Fruit fly (Drosophila melanogaster) ovary, adult (tissue): ENCODE data around the gene CG14411.

ENCODE experiments used
- CG17801 ChIP-seq: fragments of 200-800 bp; optimal IDR thresholded peaks from 2 replicates; lab custom pipeline; 2019; ENCODE audit warnings: missing biosample characterization, mild to moderate bottlenecking, missing genetic modification characterization, moderate library complexity; ENCODE audit not compliant: partially characterized antibody

CG14411 gene

DNA sequence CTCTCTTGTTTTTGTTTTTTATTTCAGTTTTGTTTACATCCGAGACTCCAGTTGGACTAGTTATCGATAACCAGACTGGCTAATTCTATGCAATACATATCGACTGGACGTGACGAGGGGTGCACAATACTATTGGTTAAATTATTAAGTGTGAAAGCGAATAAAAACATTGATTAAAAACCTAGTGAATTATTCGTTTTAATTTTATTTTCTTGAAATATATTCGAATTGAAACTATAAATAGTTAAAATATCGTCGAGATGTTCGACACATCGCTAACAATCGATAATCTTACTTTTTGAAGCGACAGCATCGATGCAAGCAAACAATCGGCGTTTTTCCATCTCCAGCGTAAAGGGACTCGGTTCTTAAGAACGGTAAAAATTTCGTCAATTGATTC, 6.6 kb downstream of the CG14411 start, which contains the start of the genes CG32590 and Flo2:
CG32590 (minus strand) TSS at position 60 of the 400 bp plus-strand sequence.
Flo2 (plus strand) TSS at position 330 of the 400 bp plus-strand sequence.
- peak; percentile 82 for TF ChIP-seq CG17801 (GFP tag; lab: Kevin White, UChicago)

DNA sequence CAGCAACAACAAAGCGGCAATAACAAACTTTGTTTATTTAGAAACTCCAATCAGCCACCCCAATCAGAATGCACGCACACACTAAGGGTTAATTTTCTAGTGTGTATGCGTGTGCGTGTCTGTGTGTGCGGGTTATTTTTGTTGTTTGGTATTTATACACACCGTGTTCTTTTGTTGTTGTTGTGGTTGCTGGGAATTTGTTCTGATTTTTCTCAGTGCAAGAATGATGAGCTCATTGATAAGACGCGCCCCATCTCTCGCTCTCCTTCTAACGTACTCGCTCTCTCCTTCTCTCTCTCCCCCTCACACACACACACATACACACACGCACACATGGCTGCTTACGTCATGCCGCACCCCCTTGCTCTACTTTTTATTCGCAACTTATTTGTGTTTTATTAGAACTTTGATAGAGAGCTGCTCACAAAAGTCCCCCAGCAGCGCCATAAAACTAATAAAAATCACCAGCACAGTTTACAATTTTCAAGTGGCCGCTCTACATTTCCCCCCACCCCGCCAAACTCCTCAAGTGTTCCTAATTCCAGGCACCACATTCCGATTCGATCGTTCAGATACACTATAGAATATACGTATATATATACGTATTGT, 7.4 kb downstream of the CG14411 start:
- TF ChIP-seq CG17801 (GFP tag; lab: Kevin White, UChicago), result no peak

DNA sequence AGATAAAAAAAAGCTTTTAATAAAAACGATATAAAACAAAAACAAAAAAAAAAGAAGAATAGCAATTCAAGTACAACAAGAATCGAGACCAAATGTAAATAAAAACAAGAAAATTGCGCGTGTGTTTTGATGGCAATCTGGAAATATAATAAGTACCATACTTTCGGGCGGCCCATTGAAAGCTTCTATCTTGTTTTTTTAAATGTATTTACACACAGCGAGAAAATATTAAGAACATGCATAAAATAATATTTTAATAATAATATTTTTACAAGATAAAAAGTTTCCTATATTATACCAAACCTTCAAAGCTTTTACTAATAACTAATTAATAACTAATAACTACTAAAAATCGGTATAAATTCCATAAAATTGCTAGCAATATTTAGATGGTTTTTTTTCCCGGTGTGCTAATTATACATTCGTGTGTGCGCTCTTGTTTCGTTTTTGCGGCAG, 8.0 kb downstream of the CG14411 start:
- TF ChIP-seq CG17801 (GFP tag; lab: Kevin White, UChicago), result peak; percentile 87

DNA sequence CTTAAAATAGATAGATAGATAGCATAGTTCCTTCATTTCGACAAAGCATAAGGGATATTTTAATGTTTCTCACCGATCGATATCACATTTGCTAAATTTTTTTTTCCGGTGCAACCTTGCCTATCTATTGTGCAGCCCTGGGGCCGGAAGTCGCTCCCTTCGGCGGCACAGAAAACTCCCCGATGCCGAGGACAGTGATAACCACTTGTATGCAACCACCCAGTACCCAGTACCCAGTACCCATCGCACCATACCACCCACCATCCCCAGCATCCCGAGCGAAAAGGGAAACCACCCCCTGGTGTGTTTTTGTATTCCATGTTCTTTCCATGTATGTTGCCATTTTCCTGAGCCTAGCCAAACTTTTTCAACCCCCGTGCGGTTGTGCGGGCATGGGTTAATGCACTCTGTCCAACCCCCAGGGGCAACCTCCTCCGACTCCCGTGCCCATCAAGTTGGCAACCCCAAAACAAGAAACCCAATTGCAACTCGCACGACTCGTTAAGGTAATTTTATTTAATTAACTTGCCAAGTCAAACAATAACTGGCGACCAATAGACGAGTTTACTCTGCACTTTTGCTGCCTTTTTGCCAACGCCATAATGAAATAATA, 9.6 kb downstream of the CG14411 start:
- TF ChIP-seq CG17801 (GFP tag; lab: Kevin White, UChicago), result no peak

DNA sequence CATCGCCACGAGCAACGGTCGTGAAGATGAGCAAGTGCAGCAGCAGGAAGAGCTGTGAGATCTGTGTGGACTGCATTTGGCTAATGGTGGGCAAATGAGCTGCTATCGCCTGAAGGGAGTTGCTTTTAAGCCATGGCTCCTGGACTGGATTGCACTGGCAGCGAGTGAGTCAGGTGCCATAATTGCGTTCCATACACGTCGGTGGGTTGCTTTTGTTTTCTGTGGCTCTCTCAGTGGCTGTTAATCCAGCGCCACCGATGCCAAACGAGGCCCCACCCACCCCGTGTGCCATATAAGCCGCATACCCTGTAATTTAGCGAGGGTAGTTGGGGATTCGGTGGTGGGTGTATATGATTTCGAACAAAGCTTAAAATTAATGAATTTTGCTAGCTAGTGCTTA, 12.2 kb downstream of the CG14411 start, which contains the start of gene CG12539:
CG12539 (minus strand) TSS at position 101 of the 400 bp plus-strand sequence.
- TF ChIP-seq CG17801 (GFP tag; lab: Kevin White, UChicago), result no peak

DNA sequence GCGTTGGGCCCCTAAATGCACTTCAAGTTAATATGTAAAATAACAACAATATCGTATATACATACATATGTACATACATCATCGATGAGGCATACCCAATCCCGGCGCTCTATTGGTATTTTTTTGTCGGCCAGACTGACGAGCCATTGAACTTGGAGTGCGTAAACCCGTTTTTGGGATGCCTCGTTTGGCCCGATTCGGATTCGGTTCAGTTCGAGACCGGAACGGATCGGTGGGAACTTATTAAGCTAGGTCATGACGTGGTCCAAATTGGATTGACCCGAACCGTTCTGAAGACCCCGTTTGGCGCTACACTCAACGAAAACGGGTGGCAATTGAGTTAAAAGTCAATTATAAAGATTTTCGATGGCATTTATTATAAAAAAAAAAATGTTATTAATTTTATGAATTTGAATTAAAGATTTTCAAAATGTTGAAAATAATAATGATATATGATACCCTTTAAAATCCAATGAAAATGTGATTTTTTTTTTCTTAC, 13.7 kb downstream of the CG14411 start:
- no peak for TF ChIP-seq CG17801 (GFP tag; lab: Kevin White, UChicago)

DNA sequence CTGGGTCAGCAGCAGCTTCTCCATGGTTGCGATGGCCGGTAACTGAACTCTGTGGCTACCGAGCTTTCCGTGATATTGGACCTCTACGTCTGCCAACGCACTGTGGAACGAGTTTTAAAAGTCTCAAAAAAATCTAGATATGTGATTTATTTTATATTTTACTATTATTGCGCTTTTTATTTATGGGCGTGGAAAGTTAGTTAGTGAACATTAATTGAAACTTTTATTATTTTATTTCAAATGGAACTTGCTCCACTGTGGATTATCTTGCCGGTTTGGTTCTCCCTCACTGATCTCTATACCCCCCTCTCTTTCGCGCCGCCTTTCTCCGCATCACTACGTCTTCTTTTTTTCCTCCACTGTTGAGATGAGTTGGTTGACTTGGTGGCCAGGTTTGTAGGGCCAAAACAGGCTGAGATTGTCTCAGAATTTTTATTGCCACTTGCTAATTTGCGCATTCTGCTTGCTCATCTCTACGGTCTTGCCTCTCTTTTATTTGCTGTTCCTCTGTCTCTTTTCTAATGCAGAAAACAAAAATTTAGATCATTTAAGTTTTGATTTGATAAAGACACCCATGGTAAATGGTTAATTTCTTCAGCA, 16.4 kb downstream of the CG14411 start, which contains the start of gene CG9522:
CG9522 (minus strand) TSS at position 54 of the 600 bp plus-strand sequence.
- TF ChIP-seq CG17801 (GFP tag; lab: Kevin White, UChicago), result no peak

DNA sequence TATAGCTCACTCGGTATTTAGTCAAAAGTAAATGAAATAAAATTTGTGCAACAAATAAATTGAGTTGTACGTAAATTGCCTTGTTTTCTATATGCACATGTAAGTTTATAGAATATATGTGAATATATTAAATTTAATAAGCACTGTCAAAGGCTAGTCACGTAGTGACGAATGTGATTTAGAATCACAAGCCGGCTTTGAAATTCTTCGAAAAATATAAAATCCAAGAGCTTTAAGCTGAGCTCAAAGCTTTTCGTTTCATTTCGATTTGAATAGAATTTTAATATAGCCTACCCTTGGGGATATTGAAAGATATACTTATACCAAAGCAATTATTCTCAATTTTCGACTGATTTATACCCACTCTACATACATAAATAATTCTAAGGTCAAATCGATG, 17.6 kb downstream of the CG14411 start:
- no peak for TF ChIP-seq CG17801 (GFP tag; lab: Kevin White, UChicago)

DNA sequence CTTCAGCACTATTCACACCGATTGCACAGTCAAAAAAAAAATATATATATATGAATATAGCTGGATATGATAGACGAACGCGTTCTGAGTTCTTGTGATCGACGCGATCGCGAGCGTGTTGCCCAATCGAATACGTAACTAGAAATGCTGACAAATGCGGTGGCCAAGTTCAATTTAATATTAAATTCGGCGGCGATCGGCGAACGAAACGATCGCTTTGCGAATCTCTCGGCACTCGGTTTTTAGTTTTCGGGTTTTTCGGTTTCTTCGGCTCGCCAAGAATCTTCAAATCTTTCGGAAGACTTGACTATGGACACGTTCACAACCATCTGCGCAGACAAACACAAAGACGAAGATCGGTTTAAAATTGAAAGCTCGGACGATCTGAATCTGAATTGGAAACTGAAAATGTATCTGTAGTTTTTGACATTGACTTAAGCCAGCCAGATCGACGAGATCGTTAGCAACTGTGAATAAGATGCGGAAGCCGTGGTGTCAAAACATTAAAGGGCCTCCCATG, 20.8 kb downstream of the CG14411 start, which contains the start of gene CG9521:
CG9521 (minus strand) TSS at position 117 of the 520 bp plus-strand sequence.
- no peak for TF ChIP-seq CG17801 (GFP tag; lab: Kevin White, UChicago)

DNA sequence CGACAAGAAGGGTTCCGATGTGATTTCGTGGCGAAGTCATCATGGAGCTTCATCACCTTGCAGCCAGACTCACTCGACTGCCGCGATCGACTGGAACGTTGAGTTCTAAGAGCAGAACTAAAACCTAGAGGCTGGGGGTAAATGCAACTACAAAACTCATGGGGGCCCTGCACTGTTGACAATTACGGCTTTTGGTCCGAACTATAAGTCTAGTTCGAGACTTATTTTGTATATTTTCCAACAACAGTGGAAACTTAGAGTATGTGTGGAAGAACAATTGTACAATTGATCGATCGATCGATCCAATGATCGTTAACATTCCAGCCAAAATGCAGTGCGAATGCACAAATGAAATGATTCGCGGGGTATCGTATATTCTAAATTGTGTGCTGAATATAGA, 23.8 kb downstream of the CG14411 start, which contains the start of gene CG9519:
CG9519 (minus strand) TSS at position 101 of the 400 bp plus-strand sequence.
- no peak for TF ChIP-seq CG17801 (GFP tag; lab: Kevin White, UChicago)

DNA sequence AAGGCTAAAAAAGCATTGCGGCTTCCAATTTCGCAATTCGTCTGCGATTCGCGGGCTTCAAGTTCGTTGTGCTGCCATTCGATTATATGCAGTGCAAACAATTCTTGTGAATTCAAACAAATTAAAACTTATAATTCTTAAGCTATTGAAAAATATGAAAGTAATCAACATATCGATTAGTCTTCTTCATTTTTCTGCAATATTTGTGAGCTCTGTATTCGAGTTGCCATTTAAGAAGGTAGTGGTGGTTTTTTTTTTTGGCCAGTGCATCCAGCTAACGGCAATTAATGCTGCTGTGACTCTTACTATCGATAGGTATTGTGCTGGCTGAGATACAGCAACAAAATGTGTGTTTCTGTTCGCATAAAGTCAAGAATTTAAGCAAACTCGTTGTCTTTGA, 25.4 kb downstream of the CG14411 start:
- no peak for TF ChIP-seq CG17801 (GFP tag; lab: Kevin White, UChicago)

DNA sequence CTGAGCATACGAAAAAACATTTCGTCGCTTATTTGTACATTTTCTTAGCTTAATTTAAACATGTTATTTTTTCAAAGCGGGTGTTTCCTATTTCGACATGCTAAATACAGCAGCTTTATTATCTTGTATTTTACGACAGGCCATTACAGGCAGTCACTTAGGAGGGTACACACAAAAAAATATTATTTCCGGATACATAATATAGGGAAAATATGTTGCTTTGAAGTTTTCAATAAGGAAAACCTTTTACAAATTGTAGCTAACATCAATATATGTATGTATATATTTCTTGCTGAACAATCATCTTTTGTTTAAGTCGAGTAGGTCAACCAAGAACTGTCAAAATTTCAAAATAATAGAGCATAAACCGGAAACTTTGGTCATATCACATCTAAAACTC, 26.5 kb downstream of the CG14411 start, which contains the start of gene CG46399:
CG46399 (plus strand) TSS at position 301 of the 400 bp plus-strand sequence.
- TF ChIP-seq CG17801 (GFP tag; lab: Kevin White, UChicago), result no peak

DNA sequence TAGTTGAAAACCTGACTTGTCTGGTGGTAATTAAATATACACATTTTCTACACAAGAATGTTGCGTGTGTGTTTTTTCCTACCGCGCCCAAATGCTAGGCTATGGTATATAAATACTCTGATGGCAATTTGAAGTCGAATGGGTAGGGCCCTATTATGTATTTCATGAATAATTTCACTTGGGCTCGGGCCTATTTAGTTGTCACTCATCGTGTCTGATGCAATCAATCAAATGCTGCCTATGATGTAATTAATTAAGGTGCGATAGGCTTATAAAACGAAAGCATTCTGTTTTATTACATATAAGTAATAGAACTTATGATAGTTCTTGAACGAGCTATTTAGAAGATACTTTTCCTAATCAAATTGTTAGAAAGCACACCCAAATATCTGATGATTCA, 30.0 kb downstream of the CG14411 start:
- no peak for TF ChIP-seq CG17801 (GFP tag; lab: Kevin White, UChicago)

DNA sequence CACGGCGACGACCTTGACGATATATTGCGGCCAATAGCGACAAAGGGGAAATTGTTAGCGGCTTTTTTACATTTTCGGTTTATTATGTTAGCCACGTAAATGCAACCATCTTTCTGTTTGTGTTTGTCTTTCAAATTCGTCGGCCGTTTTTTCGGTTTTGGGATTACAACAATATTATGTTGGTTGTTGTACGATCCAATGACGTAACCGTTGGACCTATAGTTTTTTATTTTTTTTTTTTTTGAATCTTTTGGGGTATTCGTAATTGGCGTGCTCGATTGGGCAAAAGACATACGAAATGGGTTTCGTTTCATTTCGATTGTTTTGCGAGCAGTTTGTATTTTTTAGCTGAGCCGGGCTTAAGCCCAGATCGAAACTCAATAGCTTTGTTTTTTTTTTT, 34.5 kb downstream of the CG14411 start:
- TF ChIP-seq CG17801 (GFP tag; lab: Kevin White, UChicago), result no peak

DNA sequence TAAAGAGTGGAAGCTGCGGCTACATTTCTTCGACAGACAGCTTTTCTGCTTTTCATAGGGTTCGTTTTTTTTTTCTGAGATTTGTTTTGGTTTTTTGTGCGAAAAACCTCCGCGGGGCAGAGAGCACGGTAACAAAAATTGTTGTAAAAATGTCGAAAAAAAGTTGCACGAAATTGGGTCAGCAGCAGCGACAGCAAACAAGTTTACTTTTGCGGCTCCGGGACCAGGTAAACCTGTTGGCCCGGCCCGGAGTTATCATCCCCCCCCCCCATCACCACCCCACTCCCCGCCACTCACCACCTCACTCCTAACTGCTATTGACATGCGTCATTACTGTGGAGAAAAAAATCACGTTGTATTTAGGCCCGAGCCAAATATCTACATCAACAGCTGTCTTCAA, 36.0 kb downstream of the CG14411 start:
- TF ChIP-seq CG17801 (GFP tag; lab: Kevin White, UChicago), result no peak
